Worm (Caenorhabditis elegans) whole organism, mixed stage, embryonic: Measurements from ENCODE around the gene F08G12.1.

Source experiments
- blmp-1 ChIP-seq: fragments of 150-350 bp; optimal IDR thresholded peaks from 2 replicates; lab custom pipeline; 2014; ENCODE audit warnings: missing biosample characterization, missing genetic modification characterization
- ceh-39 ChIP-seq: fragments of 150-350 bp; optimal IDR thresholded peaks from 2 replicates; lab custom pipeline; 2014; ENCODE audit warnings: missing biosample characterization, missing genetic modification characterization
- cnd-1 ChIP-seq: fragments of 200-800 bp; sonication (Bioruptor generic); optimal IDR thresholded peaks from 2 replicates; lab custom pipeline; 2018; ENCODE audit warnings: mild to moderate bottlenecking, missing genetic modification characterization, missing compliant biosample characterization
- elt-1 ChIP-seq: sonication (generic microtip); optimal IDR thresholded peaks from 2 replicates; lab custom pipeline; 2017; ENCODE audit warnings: missing genetic modification characterization, mild to moderate bottlenecking, missing compliant biosample characterization, antibody characterized with exemption, moderate library complexity, borderline replicate concordance; ENCODE audit not compliant: insufficient read depth
- elt-3 ChIP-seq: fragments of 150-350 bp; optimal IDR thresholded peaks from 2 replicates; lab custom pipeline; 2014; ENCODE audit warnings: missing biosample characterization, missing genetic modification characterization
- lin-13 ChIP-seq: fragments of 150-350 bp; optimal IDR thresholded peaks from 2 replicates; lab custom pipeline; 2014; ENCODE audit warnings: missing biosample characterization, missing genetic modification characterization
- lsy-2 ChIP-seq: fragments of 150-350 bp; optimal IDR thresholded peaks from 2 replicates; lab custom pipeline; 2014; ENCODE audit warnings: missing biosample characterization, missing genetic modification characterization
- mab-5 ChIP-seq: fragments of 150-350 bp; optimal IDR thresholded peaks from 2 replicates; lab custom pipeline; 2014; ENCODE audit warnings: missing biosample characterization, missing genetic modification characterization
- nhr-237 ChIP-seq: fragments of 150-350 bp; optimal IDR thresholded peaks from 2 replicates; lab custom pipeline; 2014; ENCODE audit warnings: missing biosample characterization, missing genetic modification characterization
- unc-120 ChIP-seq: sonication (generic microtip); optimal IDR thresholded peaks from 2 replicates; lab custom pipeline; 2017; ENCODE audit warnings: missing genetic modification characterization, missing compliant biosample characterization; ENCODE audit not compliant: poor library complexity, severe bottlenecking
- unc-62 ChIP-seq: fragments of 150-350 bp; optimal IDR thresholded peaks from 2 replicates; lab custom pipeline; 2014; ENCODE audit warnings: missing biosample characterization, missing genetic modification reagents, missing genetic modification characterization
- ztf-11 ChIP-seq: fragments of 150-350 bp; optimal IDR thresholded peaks from 2 replicates; lab custom pipeline; 2014; ENCODE audit warnings: missing biosample characterization, missing genetic modification characterization

DNA sequence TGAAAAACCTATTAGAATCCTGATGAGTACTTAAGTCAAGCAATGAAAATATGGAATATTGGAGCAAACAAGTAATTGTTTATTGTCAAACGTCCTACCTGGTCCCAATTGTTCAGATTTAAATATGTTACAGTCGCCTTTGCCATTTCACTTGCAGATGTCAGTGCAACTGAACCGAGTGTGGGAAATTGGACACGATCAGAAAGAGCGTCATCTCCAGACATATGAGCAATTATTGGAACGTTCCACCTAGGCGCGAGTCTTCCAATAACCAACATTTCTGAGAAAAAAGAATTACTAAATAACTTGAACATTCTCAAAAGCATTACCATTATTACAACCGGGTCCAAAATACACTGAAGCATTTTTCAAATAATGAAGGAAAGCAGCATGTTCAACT lies 31.4 kb upstream of the F08G12.1 start:
- TF ChIP-seq lin-13 (tag; lab: Kevin White, UChicago) (no peak), unc-120 (tag; lab: Kevin White, UChicago) (no peak), ztf-11 (tag; lab: Kevin White, UChicago) (no peak), nhr-237 (tag; lab: Kevin White, UChicago) (no peak), elt-3 (tag; lab: Kevin White, UChicago) (no peak), unc-62 (GFP tag; lab: Kevin White, UChicago) (no peak), cnd-1 (tag; lab: Kevin White, UChicago) (no peak), blmp-1 (tag; lab: Kevin White, UChicago) (no peak), lsy-2 (tag; lab: Kevin White, UChicago) (no peak), elt-1 (tag; lab: Kevin White, UChicago) (no peak), mab-5 (no peak), ceh-39 (tag; lab: Kevin White, UChicago) (no peak)
